Worm (Caenorhabditis elegans): ENCODE measurements around the gene sre-11.

ce11 chrV:7708525-7708924 is 24.8 kb upstream of the sre-11 start, which contains the start of gene ZK105.11:
- TF ChIP-seq W03F9.2 (tag; optimal IDR thresholded peaks at IDR 0.05) (no peak), dao-5 (tag; optimal IDR thresholded peaks at IDR 0.05) (no peak)

Measured in whole organism, L4/young adult.